Fruit fly (Drosophila melanogaster) whole organism, embryonic: ENCODE data around the gene CG31038.

ENCODE experiments used
- CG11093 ChIP-seq: fragments of 200-800 bp; sonication (Bioruptor generic); IDR thresholded peaks from 3 replicates; pipeline ENCODE4 v1.3.6; 2022; ENCODE audit warnings: missing biosample characterization, missing genetic modification characterization
- CG7357 ChIP-seq: fragments of 200-800 bp; sonication (Bioruptor generic); IDR thresholded peaks from 3 replicates; pipeline ENCODE4 v1.3.6; 2022; ENCODE audit warnings: missing biosample characterization, missing genetic modification characterization
- Fer1 ChIP-seq: fragments of 200-800 bp; sonication (Bioruptor generic); optimal IDR thresholded peaks from 2 replicates; lab custom pipeline; 2017; ENCODE audit warnings: missing biosample characterization, mild to moderate bottlenecking, missing genetic modification characterization
- H2.0 ChIP-seq: fragments of 200-800 bp; sonication (Bioruptor generic); IDR thresholded peaks from 2 replicates; pipeline ENCODE4 v1.3.6; 2022; ENCODE audit warnings: missing biosample characterization, missing genetic modification characterization
- Hr51 ChIP-seq, 2 experiments: fragments of 200-800 bp; sonication (Bioruptor generic); optimal IDR thresholded peaks; 2 replicates in 1 of 2; 3 replicates in 1 of 2; lab custom pipeline; 2016 to 2018; ENCODE audit warnings: missing biosample characterization in 2 of 2, missing genetic modification characterization in 2 of 2, mild to moderate bottlenecking in 1 of 2, moderate library complexity in 1 of 2
- bbx ChIP-seq: fragments of 200-800 bp; sonication (Bioruptor generic); IDR thresholded peaks from 2 replicates; pipeline ENCODE4 v1.3.6; 2022; ENCODE audit warnings: missing biosample characterization, missing genetic modification characterization; ENCODE audit not compliant: partially characterized antibody
- dan ChIP-seq: fragments of 200-800 bp; sonication (Bioruptor generic); IDR thresholded peaks from 2 replicates; pipeline ENCODE4 v1.3.6; 2022; ENCODE audit warnings: missing biosample characterization, missing genetic modification characterization
- insv ChIP-seq, 2 experiments: fragments of 200-800 bp; sonication (Bioruptor generic); optimal IDR thresholded peaks; 3 replicates each; lab custom pipeline; 2016 to 2018; ENCODE audit warnings: missing biosample characterization in 2 of 2, missing genetic modification characterization in 2 of 2
- kay ChIP-seq: fragments of 200-800 bp; sonication (Bioruptor generic); optimal IDR thresholded peaks from 2 replicates; lab custom pipeline; 2016; ENCODE audit warnings: missing biosample characterization, missing genetic modification characterization
- scrt ChIP-seq: fragments of 200-800 bp; sonication (Bioruptor generic); optimal IDR thresholded peaks from 2 replicates; lab custom pipeline; 2018; ENCODE audit warnings: missing biosample characterization, mild to moderate bottlenecking, missing genetic modification characterization, moderate library complexity
- sim ChIP-seq: fragments of 200-800 bp; sonication (Bioruptor generic); IDR thresholded peaks from 2 replicates; pipeline ENCODE4 v1.3.6; 2022; ENCODE audit warnings: missing biosample characterization, missing genetic modification characterization

DNA sequence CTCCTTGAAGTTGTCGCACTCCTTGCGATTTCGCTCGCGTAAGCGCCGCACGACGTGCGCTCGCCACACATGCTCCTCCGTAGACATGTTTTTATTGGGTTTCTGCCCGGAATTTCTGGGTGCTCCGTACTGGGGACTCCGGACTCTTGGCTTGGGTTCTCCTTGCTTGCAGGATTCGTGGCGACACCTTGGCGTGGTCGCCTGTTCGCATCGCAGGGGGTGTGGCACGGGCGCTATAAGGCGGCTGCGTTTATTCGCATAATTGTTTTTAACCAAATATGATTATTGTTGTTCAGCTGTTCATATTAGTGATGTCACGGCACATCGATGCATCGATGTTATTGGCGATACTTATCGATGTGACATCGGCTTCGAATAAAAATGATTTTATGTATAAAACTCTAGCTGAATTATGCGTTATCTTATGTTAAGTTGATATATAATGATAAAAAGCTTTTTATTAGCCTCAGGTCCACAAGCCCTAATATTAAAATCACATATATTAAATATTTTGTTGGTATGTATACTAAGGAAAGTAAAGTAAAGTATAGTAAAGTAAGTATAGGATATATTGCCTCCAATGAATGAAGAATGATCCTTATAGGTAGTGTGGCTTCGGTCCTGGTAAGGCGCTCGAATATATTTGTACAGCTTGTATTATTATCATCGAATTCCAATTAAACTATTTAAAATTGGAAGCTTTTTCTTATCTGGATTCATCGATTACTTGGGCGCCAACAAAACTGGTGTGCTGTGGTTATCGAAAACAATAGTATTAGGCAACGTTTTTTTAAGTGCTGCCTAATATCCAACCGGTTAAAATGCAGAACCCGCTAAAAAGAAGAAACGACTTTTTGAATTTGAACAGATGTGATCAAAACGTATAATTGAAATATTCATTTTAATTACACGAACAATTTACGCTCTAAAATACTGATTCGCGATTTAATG lies 41.8 kb upstream of the CG31038 start, which contains the start of gene Atg16:
- TF ChIP-seq Hr51 (GFP tag; optimal IDR thresholded peaks at IDR 0.05; lab: Kevin White, UChicago) (no peak), H2.0 (GFP tag; lab: Robert Waterston, UW) (no peak), kay (no peak), dan (no peak), CG7357 (GFP tag; lab: Robert Waterston, UW) (no peak), sim (no peak), insv (GFP tag; optimal IDR thresholded peaks at IDR 0.05; lab: Kevin White, UChicago) (no peak), bbx (GFP tag; lab: Robert Waterston, UW) (peak; percentile 95), CG11093 (no peak), Fer1 (GFP tag; lab: Kevin White, UChicago) (no peak), scrt (GFP tag; lab: Kevin White, UChicago) (no peak)
